Fruit fly (Drosophila melanogaster): Measurements from ENCODE around the gene SecS.

dm6 chr3R:5571437-5571750 is 29.8 kb upstream of the SecS start:
- TF ChIP-seq CG10348 (GFP tag; IDR thresholded peaks at IDR 0.05) (no peak), rn (GFP tag; IDR thresholded peaks at IDR 0.05) (no peak), EcR (GFP tag; optimal IDR thresholded peaks at IDR 0.05) (no peak), Ets98B (GFP tag; IDR thresholded peaks at IDR 0.05) (no peak), CG13204 (GFP tag; optimal IDR thresholded peaks at IDR 0.05) (no peak), Pif1A (GFP tag; optimal IDR thresholded peaks at IDR 0.05) (no peak), CG14655 (GFP tag; optimal IDR thresholded peaks at IDR 0.05) (no peak), Pif1B (GFP tag; optimal IDR thresholded peaks at IDR 0.05) (no peak)

All from whole organism, pupa.